Worm (Caenorhabditis elegans) whole organism, L2 larva: ENCODE data around the gene Y97E10C.1.

Experiments used
- R02D3.7 ChIP-seq: fragments of 150-350 bp; optimal IDR thresholded peaks from 2 replicates; lab custom pipeline; 2014; ENCODE audit warnings: missing biosample characterization, missing genetic modification characterization
- ama-1 ChIP-seq: fragments of 150-350 bp; optimal IDR thresholded peaks from 2 replicates; lab custom pipeline; 2018; ENCODE audit warnings: inconsistent platforms
- ceh-16 ChIP-seq: fragments of 150-350 bp; optimal IDR thresholded peaks from 2 replicates; lab custom pipeline; 2014; ENCODE audit warnings: missing biosample characterization, missing genetic modification characterization
- crh-2 ChIP-seq: sonication (generic microtip); optimal IDR thresholded peaks from 2 replicates; lab custom pipeline; 2017; ENCODE audit warnings: missing biosample characterization, missing genetic modification characterization
- elt-3 ChIP-seq: sonication (generic microtip); optimal IDR thresholded peaks from 2 replicates; lab custom pipeline; 2017; ENCODE audit warnings: missing biosample characterization, missing genetic modification characterization
- nhr-11 ChIP-seq: fragments of 150-350 bp; optimal IDR thresholded peaks from 2 replicates; lab custom pipeline; 2014; ENCODE audit warnings: missing biosample characterization, missing genetic modification characterization
- nhr-12 ChIP-seq: fragments of 150-350 bp; optimal IDR thresholded peaks from 2 replicates; lab custom pipeline; 2014; ENCODE audit warnings: missing biosample characterization, missing genetic modification characterization
- peb-1 ChIP-seq: fragments of 150-350 bp; optimal IDR thresholded peaks from 2 replicates; lab custom pipeline; 2014; ENCODE audit warnings: missing biosample characterization, missing genetic modification characterization
- zag-1 ChIP-seq: fragments of 150-350 bp; optimal IDR thresholded peaks from 2 replicates; lab custom pipeline; 2014; ENCODE audit warnings: missing biosample characterization, missing genetic modification characterization
- ztf-4 ChIP-seq: fragments of 150-350 bp; optimal IDR thresholded peaks from 2 replicates; lab custom pipeline; 2014; ENCODE audit warnings: missing biosample characterization, missing genetic modification characterization

DNA sequence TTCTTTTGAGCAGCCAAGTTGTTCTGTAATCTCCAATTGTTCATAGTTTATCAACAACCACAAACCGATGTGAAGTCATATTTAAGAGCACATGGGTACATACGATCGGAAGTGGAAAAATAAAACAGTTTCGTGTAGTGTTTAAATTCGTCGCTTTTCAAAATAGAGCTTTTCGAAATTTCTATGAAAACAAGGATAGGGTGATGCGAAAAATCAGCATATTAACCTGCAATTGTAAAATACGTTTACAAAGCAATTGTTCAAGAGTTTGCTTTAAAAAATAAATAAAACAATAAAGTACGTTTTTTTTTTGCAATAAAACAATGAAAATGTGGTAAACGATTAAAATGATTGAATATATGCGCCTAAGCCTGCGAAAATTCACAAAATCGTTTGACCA lies 6.7 kb upstream of the Y97E10C.1 start, which contains the start of gene ZK105.14:
- TF ChIP-seq R02D3.7 (tag; lab: Kevin White, UChicago) (no peak), zag-1 (tag; lab: Kevin White, UChicago) (no peak), crh-2 (tag; lab: Kevin White, UChicago) (no peak), peb-1 (tag; lab: Kevin White, UChicago) (no peak), elt-3 (tag; lab: Kevin White, UChicago) (no peak), nhr-11 (tag; lab: Kevin White, UChicago) (no peak), ceh-16 (no peak), ama-1 (lab: Kevin White, UChicago) (no peak), nhr-12 (tag; lab: Kevin White, UChicago) (no peak), ztf-4 (tag; lab: Kevin White, UChicago) (no peak)
